Worm (Caenorhabditis elegans): ENCODE data around the gene pigk-1.

The pigk-1 gene

ce11 chrIV:11092502-11093080, 17.2 kb downstream of the pigk-1 start, which contains the start of gene bcc-1 (continued):
- no peak for TF ChIP-seq zfp-2 (tag; optimal IDR thresholded peaks at IDR 0.05)
- TF ChIP-seq jun-1 (tag; optimal IDR thresholded peaks at IDR 0.05): no peak
- 0 out of 2 replicates have a peak, but pooled peaks have one; percentile 38 for TF ChIP-seq tra-1 (GFP tag; IDR thresholded peaks at IDR 0.05)
- TF ChIP-seq nhr-41 (GFP tag; IDR thresholded peaks at IDR 0.05): no peak
- no peak for TF ChIP-seq daf-16 (GFP tag; optimal IDR thresholded peaks at IDR 0.05)
- TF ChIP-seq daf-16 (tag; optimal IDR thresholded peaks at IDR 0.05): no peak
- TF ChIP-seq T20F7.1 (GFP tag; optimal IDR thresholded peaks at IDR 0.05): no peak
- TF ChIP-seq dmd-6 (GFP tag; IDR thresholded peaks at IDR 0.05): no peak
- TF ChIP-seq T26A8.4 (GFP tag; IDR thresholded peaks at IDR 0.05): no peak
- TF ChIP-seq gei-8 (GFP tag; optimal IDR thresholded peaks at IDR 0.05): no peak
- no peak for TF ChIP-seq nhr-237 (tag; optimal IDR thresholded peaks at IDR 0.05)
- no peak for TF ChIP-seq saeg-2 (GFP tag; IDR thresholded peaks at IDR 0.05)
- peak; percentile 27 for TF ChIP-seq mxl-3 (GFP tag; optimal IDR thresholded peaks at IDR 0.05)
- TF ChIP-seq egl-43 (GFP tag; IDR thresholded peaks at IDR 0.05): no peak
- TF ChIP-seq D1046.2 (GFP tag; IDR thresholded peaks at IDR 0.05): no peak
- peak in 1 of 2 experiments; percentile 53 for TF ChIP-seq mdl-1 (tag; optimal IDR thresholded peaks at IDR 0.05)
- no peak for TF ChIP-seq nhr-48 (tag; optimal IDR thresholded peaks at IDR 0.05)
- no peak for TF ChIP-seq pha-4 (GFP tag; IDR thresholded peaks at IDR 0.05)
- no peak for TF ChIP-seq pha-4 (tag; optimal IDR thresholded peaks at IDR 0.05)
- TF ChIP-seq F37D6.2 (tag; optimal IDR thresholded peaks at IDR 0.05): no peak
- TF ChIP-seq nhr-42 (GFP tag; IDR thresholded peaks at IDR 0.05): no peak
- TF ChIP-seq daf-19 (GFP tag; conservative IDR thresholded peaks at IDR 0.05): no peak
- TF ChIP-seq fkh-10 (GFP tag; optimal IDR thresholded peaks at IDR 0.05): no peak
- TF ChIP-seq madf-5 (GFP tag; IDR thresholded peaks at IDR 0.05): no peak
- no peak for TF ChIP-seq F49E8.2 (tag; optimal IDR thresholded peaks at IDR 0.05; ENCODE audit: borderline replicate concordance)
- peak in 1 of 2 experiments; percentile 41 for TF ChIP-seq lsy-2 (tag; optimal IDR thresholded peaks at IDR 0.05)
- TF ChIP-seq lim-7 (GFP tag; IDR thresholded peaks at IDR 0.05): no peak
- no peak for TF ChIP-seq R02D3.7 (tag; optimal IDR thresholded peaks at IDR 0.05)
- no peak for TF ChIP-seq zip-2 (tag; optimal IDR thresholded peaks at IDR 0.05)
- no peak for TF ChIP-seq lin-38 (GFP tag; IDR thresholded peaks at IDR 0.05)
- TF ChIP-seq vab-7 (GFP tag; IDR thresholded peaks at IDR 0.05): no peak
- no peak for TF ChIP-seq sdz-12 (GFP tag; optimal IDR thresholded peaks at IDR 0.05)
- TF ChIP-seq ama-1 (optimal IDR thresholded peaks at IDR 0.05): no peak
- no peak for TF ChIP-seq nhr-10 (tag; optimal IDR thresholded peaks at IDR 0.05)
- TF ChIP-seq mxl-2 (GFP tag; conservative IDR thresholded peaks at IDR 0.05): no peak
- no peak for TF ChIP-seq ztf-7 (tag; optimal IDR thresholded peaks at IDR 0.05)
- no peak for TF ChIP-seq hif-1 (tag; optimal IDR thresholded peaks at IDR 0.05)
- TF ChIP-seq duxl-1 (tag; optimal IDR thresholded peaks at IDR 0.05; ENCODE audit: poor library complexity): no peak
- TF ChIP-seq spr-1 (tag; optimal IDR thresholded peaks at IDR 0.05): no peak
- no peak for TF ChIP-seq daf-8 (GFP tag; IDR thresholded peaks at IDR 0.05)
- no peak for TF ChIP-seq ceh-44 (GFP tag; IDR thresholded peaks at IDR 0.05)
- no peak for TF ChIP-seq zfp-3 (GFP tag; conservative IDR thresholded peaks at IDR 0.05)
- TF ChIP-seq nhr-102 (tag; optimal IDR thresholded peaks at IDR 0.05): no peak
- no peak for TF ChIP-seq ztf-11 (tag; optimal IDR thresholded peaks at IDR 0.05)
- peak; percentile 44 for TF ChIP-seq dve-1 (tag; optimal IDR thresholded peaks at IDR 0.05; ENCODE audit: insufficient read depth)
- TF ChIP-seq nhr-28 (tag; optimal IDR thresholded peaks at IDR 0.05): peak; percentile 62
- TF ChIP-seq madf-9 (GFP tag; conservative IDR thresholded peaks at IDR 0.05): no peak
- TF ChIP-seq mes-2 (tag; optimal IDR thresholded peaks at IDR 0.05; ENCODE audit: poor library complexity, severe bottlenecking): no peak
- TF ChIP-seq ZK546.5 (tag; optimal IDR thresholded peaks at IDR 0.05): no peak
- no peak for TF ChIP-seq mep-1 (tag; optimal IDR thresholded peaks at IDR 0.05)
- TF ChIP-seq ceh-82 (tag; optimal IDR thresholded peaks at IDR 0.05): no peak
- peak; percentile 78; the same call in 1 of the 2 replicates for TF ChIP-seq ceh-20 (GFP tag; IDR thresholded peaks at IDR 0.05)
